Worm (Caenorhabditis elegans): ENCODE measurements around the gene zyg-11.

The zyg-11 gene

DNA sequence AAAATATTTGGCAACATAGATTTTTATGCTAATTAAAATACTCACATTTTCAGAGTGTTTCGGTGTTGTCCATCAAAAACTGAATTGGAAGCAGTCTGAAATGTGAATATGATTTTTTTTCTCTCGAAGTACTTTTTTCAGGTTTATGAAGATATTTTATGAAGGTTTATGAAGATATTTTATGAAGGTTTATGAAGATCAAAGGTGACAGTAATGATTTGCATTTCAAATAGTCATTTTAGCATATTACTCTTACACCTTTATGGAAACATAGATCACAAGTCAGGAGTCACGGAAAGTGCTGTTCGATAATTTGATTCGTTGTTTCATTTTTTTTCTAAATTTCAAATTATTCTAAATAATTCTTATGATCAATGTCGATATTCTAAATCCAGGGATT is 13.3 kb upstream of the zyg-11 start, which contains the start of gene pgp-11:
Gene pgp-11, minus strand, starts transcription at position 101 of the 400 bp plus-strand sequence.
- no peak for TF ChIP-seq mbf-1 (tag; optimal IDR thresholded peaks at IDR 0.05)
- no peak for TF ChIP-seq ztf-4 (tag; optimal IDR thresholded peaks at IDR 0.05)
- no peak for TF ChIP-seq Y55F3AM.14 (GFP tag; optimal IDR thresholded peaks at IDR 0.05)
- no peak for TF ChIP-seq lin-11 (tag; optimal IDR thresholded peaks at IDR 0.05)
- no peak for TF ChIP-seq zag-1 (tag; optimal IDR thresholded peaks at IDR 0.05)
- TF ChIP-seq elt-3 (tag; optimal IDR thresholded peaks at IDR 0.05): no peak
- no peak for TF ChIP-seq lin-39 (tag; optimal IDR thresholded peaks at IDR 0.05)
- TF ChIP-seq nhr-12 (tag; optimal IDR thresholded peaks at IDR 0.05): no peak

DNA sequence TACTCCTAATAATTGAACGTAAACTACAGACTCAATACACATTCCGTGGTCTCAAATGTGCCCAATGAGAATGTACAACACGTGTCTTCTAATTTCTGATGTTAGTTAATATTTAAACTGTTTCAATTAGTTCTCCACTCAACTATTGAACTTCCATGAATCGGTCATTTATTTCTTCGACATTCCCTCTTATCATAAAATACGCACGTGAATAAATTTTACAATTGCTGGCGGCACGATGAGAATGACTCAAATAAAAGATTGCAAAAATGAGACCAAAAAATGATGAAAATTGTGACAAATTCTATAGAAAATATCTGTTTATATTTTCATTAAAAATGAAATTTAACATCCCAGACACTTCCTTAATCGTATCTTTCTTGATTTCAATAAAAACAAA is 12.7 kb upstream of the zyg-11 start:
- TF ChIP-seq fos-1 (tag; optimal IDR thresholded peaks at IDR 0.05): peak; percentile 57
- no peak for TF ChIP-seq nhr-25 (tag; optimal IDR thresholded peaks at IDR 0.05)

DNA sequence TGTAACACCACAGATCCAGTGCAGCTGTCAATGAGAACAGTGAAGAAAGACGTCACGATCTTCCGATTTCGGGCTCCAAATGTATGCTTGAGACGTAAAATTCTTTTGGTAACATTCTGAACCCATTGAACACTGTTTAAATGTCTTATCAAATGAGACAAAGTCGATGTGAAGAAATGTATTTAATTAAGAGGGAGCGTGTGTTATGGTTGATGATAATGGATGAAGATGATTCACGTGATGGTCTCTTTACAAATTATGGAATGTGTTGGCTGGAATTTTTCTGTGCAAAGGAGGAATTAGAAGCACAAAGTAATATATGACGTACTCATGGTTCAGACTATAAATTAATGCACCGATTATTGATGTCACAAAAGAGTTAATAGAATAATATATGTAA is 10.5 kb upstream of the zyg-11 start:
- peak; percentile 17 for TF ChIP-seq fos-1 (tag; optimal IDR thresholded peaks at IDR 0.05)
- TF ChIP-seq unc-62 (GFP tag; optimal IDR thresholded peaks at IDR 0.05): no peak
- TF ChIP-seq lin-13 (GFP tag; optimal IDR thresholded peaks at IDR 0.05): no peak
- no peak for TF ChIP-seq ztf-11 (tag; optimal IDR thresholded peaks at IDR 0.05)
- no peak for TF ChIP-seq lsy-2 (tag; optimal IDR thresholded peaks at IDR 0.05)
- TF ChIP-seq sma-9 (GFP tag; optimal IDR thresholded peaks at IDR 0.05): peak; percentile 54
- TF ChIP-seq sma-9 (tag; optimal IDR thresholded peaks at IDR 0.05): no peak

DNA sequence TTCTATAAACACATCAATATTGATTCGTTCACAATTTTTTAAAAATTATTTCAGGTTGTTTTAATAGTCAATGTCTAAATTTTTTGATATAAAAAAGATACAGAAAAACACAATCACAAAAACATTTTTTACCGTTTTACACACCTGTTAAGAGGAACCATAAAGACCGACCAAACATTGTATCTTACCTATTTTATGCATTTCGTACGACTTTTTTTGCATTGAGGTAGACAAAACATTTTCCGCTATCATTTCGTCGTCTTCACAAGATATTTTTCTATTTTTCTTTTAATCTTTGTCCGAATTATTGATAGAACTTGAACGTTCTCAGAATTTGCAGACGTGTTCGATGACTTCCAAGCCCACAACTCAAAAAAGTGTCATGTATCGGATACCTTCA is 9.1 kb upstream of the zyg-11 start, which contains the start of gene glna-2:
Gene glna-2, plus strand, starts transcription at position 301 of the 400 bp plus-strand sequence.
- no peak for TF ChIP-seq unc-55 (GFP tag; optimal IDR thresholded peaks at IDR 0.05)
- no peak for TF ChIP-seq nhr-129 (tag; optimal IDR thresholded peaks at IDR 0.05)
- TF ChIP-seq lin-39 (tag; optimal IDR thresholded peaks at IDR 0.05): no peak
- TF ChIP-seq aly-2 (tag; optimal IDR thresholded peaks at IDR 0.05): no peak
- TF ChIP-seq ceh-82 (tag; optimal IDR thresholded peaks at IDR 0.05): no peak
- no peak for TF ChIP-seq nhr-10 (tag; optimal IDR thresholded peaks at IDR 0.05)

DNA sequence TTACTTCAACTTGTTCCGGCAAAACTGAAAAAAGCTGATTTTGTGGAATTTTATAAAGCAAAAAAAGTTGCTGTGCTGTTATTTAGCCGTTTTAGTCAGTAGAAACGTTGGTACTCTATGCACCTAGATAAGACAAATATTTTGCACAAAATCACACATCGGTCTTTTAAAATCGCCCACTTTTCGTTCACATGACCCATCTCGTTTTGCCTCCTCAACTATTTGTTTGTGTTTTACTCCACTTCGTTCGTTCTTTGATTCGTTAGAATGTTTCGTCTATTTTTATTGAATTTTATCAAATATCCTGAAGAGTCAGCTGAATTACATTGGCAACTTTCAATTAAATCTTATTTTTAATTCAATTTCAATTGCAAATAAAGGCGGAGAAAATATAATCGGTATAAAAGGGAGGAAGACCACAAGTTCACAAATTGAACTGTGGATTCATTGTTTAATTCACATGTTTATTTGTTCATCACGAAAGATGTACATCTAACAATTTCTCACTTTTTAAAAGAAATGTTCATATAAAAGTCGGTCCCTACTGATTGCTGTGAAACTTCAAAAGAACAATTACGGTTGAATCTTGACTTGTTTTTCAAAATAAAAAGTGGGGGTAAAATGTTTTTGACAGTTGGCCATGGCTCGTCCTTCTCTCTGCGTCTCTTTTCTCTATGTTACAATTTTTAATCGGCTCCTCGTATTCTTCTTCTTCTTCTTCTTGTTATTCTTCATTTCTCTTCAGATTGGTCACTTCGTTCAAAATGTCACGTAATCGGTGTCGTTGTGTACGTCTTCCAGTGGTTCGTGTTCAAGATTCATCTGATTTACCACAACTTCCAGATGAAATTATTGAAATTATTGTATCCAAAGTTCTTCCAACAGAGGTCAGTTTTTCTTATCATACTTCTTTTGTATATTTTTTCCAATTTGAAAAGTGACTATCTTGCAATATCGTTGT is 5.1 kb upstream of the zyg-11 start, which contains the start of gene DH11.2:
Gene DH11.2, plus strand, starts transcription at position 746 of the 961 bp plus-strand sequence.
- TF ChIP-seq gmeb-1 (tag; optimal IDR thresholded peaks at IDR 0.05) (peak; percentile 4), nhr-25 (tag; optimal IDR thresholded peaks at IDR 0.05) (no peak), nhr-129 (tag; optimal IDR thresholded peaks at IDR 0.05) (peak; percentile 31), sma-9 (GFP tag; optimal IDR thresholded peaks at IDR 0.05) (peak; percentile 80), sma-9 (tag; optimal IDR thresholded peaks at IDR 0.05) (no peak), snpc-4 (tag; optimal IDR thresholded peaks at IDR 0.05) (no peak), ceh-16 (tag; optimal IDR thresholded peaks at IDR 0.05) (no peak), ztf-1 (GFP tag; conservative IDR thresholded peaks at IDR 0.05) (no peak), unc-39 (tag; optimal IDR thresholded peaks at IDR 0.05) (no peak), lsy-2 (tag; optimal IDR thresholded peaks at IDR 0.05) (peak in 1 of 2 experiments; percentile 6), Y55F3AM.14 (GFP tag; optimal IDR thresholded peaks at IDR 0.05) (no peak), ama-1 (optimal IDR thresholded peaks at IDR 0.05) (peak; percentile 82)

DNA sequence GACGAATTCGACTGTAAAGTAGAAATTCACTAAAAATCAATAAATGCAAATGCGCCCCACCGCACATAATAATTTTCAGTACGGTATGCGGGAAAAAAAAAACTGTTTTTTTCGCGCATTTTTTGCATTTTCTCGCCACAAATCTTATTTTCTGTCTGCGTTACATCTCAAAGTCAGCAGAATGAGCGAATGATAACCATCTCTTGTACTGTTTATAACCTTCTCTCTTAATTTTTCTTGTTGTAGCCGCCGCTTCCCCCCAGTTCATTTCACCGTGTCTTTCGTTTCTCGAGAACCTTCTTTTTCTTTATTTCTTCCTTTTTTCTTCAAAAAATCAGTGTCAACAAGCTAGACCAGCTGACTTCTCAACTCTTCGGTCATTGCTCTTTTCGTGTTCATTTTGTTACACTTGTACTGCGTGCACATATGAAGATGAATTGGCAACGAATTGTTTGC is 2.0 kb upstream of the zyg-11 start:
- TF ChIP-seq ztf-11 (tag; optimal IDR thresholded peaks at IDR 0.05) (no peak), snpc-4 (tag; optimal IDR thresholded peaks at IDR 0.05) (no peak), nhr-237 (tag; optimal IDR thresholded peaks at IDR 0.05) (no peak), nhr-77 (tag; optimal IDR thresholded peaks at IDR 0.05) (no peak), elt-1 (tag; optimal IDR thresholded peaks at IDR 0.05) (no peak), alr-1 (tag; optimal IDR thresholded peaks at IDR 0.05) (no peak), dmd-4 (tag; optimal IDR thresholded peaks at IDR 0.05) (no peak), sma-9 (GFP tag; optimal IDR thresholded peaks at IDR 0.05) (peak; percentile 42), sma-9 (tag; optimal IDR thresholded peaks at IDR 0.05) (no peak), mab-5 (tag; optimal IDR thresholded peaks at IDR 0.05) (no peak), nhr-129 (tag; optimal IDR thresholded peaks at IDR 0.05) (peak; percentile 77), sem-4 (tag; optimal IDR thresholded peaks at IDR 0.05) (no peak), ztf-4 (tag; optimal IDR thresholded peaks at IDR 0.05) (no peak), C34F6.9 (tag; optimal IDR thresholded peaks at IDR 0.05) (no peak), egl-27 (tag; optimal IDR thresholded peaks at IDR 0.05) (no peak), unc-55 (GFP tag; optimal IDR thresholded peaks at IDR 0.05) (no peak), ceh-82 (tag; optimal IDR thresholded peaks at IDR 0.05) (no peak), sma-3 (GFP tag; optimal IDR thresholded peaks at IDR 0.05) (no peak), nhr-12 (tag; optimal IDR thresholded peaks at IDR 0.05) (no peak), peb-1 (tag; optimal IDR thresholded peaks at IDR 0.05) (no peak), lin-39 (tag; optimal IDR thresholded peaks at IDR 0.05) (no peak), lin-11 (tag; optimal IDR thresholded peaks at IDR 0.05) (no peak), skn-1 (tag; optimal IDR thresholded peaks at IDR 0.05) (no peak), crh-2 (tag; optimal IDR thresholded peaks at IDR 0.05) (peak; percentile 17), F13H6.1 (tag; optimal IDR thresholded peaks at IDR 0.05) (peak; percentile 50), mbf-1 (tag; optimal IDR thresholded peaks at IDR 0.05) (no peak), nhr-25 (tag; optimal IDR thresholded peaks at IDR 0.05) (peak; percentile 57)
